Fruit fly (Drosophila melanogaster) whole organism, embryonic: ENCODE results near the gene CG43694.
A peak's percentile ranks its signal among the peaks of the same experiment; 100 is the strongest.

Source experiments
- B-H2 ChIP-seq: fragments of 200-800 bp; sonication (Bioruptor generic); optimal IDR thresholded peaks from 2 replicates; lab custom pipeline; 2018; ENCODE audit warnings: missing biosample characterization, mild to moderate bottlenecking, missing genetic modification characterization
- CG10274 ChIP-seq: fragments of 200-800 bp; sonication (Bioruptor generic); optimal IDR thresholded peaks from 3 replicates; lab custom pipeline; 2017; ENCODE audit warnings: missing biosample characterization, mild to moderate bottlenecking, missing genetic modification characterization
- CG11504 ChIP-seq: fragments of 200-800 bp; sonication (Bioruptor generic); optimal IDR thresholded peaks from 3 replicates; lab custom pipeline; 2019; ENCODE audit warnings: missing biosample characterization, mild to moderate bottlenecking, missing genetic modification characterization, moderate library complexity
- CG12219 ChIP-seq: fragments of 200-800 bp; sonication (Bioruptor generic); optimal IDR thresholded peaks from 3 replicates; lab custom pipeline; 2018; ENCODE audit warnings: missing biosample characterization, mild to moderate bottlenecking, missing genetic modification characterization
- CG13775 ChIP-seq: fragments of 200-800 bp; sonication (Bioruptor generic); optimal IDR thresholded peaks from 3 replicates; lab custom pipeline; 2017; ENCODE audit warnings: missing biosample characterization, mild to moderate bottlenecking, missing genetic modification characterization
- CG15011 ChIP-seq: fragments of 200-800 bp; sonication (Bioruptor generic); optimal IDR thresholded peaks from 3 replicates; lab custom pipeline; 2018; ENCODE audit warnings: missing biosample characterization, mild to moderate bottlenecking, missing genetic modification characterization
- CG15479 ChIP-seq: fragments of 200-800 bp; sonication (Bioruptor generic); optimal IDR thresholded peaks from 3 replicates; lab custom pipeline; 2019; ENCODE audit warnings: missing biosample characterization, mild to moderate bottlenecking, missing genetic modification characterization, moderate library complexity
- CG1602 ChIP-seq: fragments of 200-800 bp; sonication (Bioruptor generic); optimal IDR thresholded peaks from 3 replicates; lab custom pipeline; 2016; ENCODE audit warnings: missing biosample characterization, missing genetic modification characterization
- CG1603 ChIP-seq: fragments of 200-800 bp; sonication (Bioruptor generic); optimal IDR thresholded peaks from 2 replicates; lab custom pipeline; 2019; ENCODE audit warnings: missing biosample characterization, mild to moderate bottlenecking, missing genetic modification characterization, moderate library complexity
- CG17328 ChIP-seq: fragments of 200-800 bp; sonication (Bioruptor generic); IDR thresholded peaks from 2 replicates; pipeline ENCODE4 v1.3.6; 2022; ENCODE audit warnings: missing biosample characterization, missing genetic modification characterization
- CG17612 ChIP-seq: fragments of 200-800 bp; sonication (Bioruptor generic); IDR thresholded peaks from 2 replicates; pipeline ENCODE4 v1.3.6; 2022; ENCODE audit warnings: missing biosample characterization, missing genetic modification characterization
- CG17802 ChIP-seq: fragments of 200-800 bp; sonication (Bioruptor generic); optimal IDR thresholded peaks from 2 replicates; lab custom pipeline; 2018; ENCODE audit warnings: missing biosample characterization, mild to moderate bottlenecking, missing genetic modification characterization, moderate library complexity
- CG31365 ChIP-seq: fragments of 200-800 bp; sonication (Bioruptor generic); optimal IDR thresholded peaks from 2 replicates; lab custom pipeline; 2018; ENCODE audit warnings: missing biosample characterization, mild to moderate bottlenecking, missing genetic modification characterization
- CG31388 ChIP-seq: fragments of 200-800 bp; sonication (Bioruptor generic); optimal IDR thresholded peaks from 2 replicates; lab custom pipeline; 2016; ENCODE audit warnings: missing biosample characterization, missing genetic modification characterization
- CG3281 ChIP-seq: fragments of 200-800 bp; sonication (Bioruptor generic); optimal IDR thresholded peaks from 3 replicates; lab custom pipeline; 2017; ENCODE audit warnings: missing biosample characterization, mild to moderate bottlenecking, missing genetic modification characterization
- CG33213 ChIP-seq: fragments of 200-800 bp; sonication (Bioruptor generic); optimal IDR thresholded peaks from 3 replicates; lab custom pipeline; 2016; ENCODE audit warnings: missing biosample characterization, missing genetic modification characterization
- CG3407 ChIP-seq: fragments of 200-800 bp; sonication (Bioruptor generic); optimal IDR thresholded peaks from 2 replicates; lab custom pipeline; 2018; ENCODE audit warnings: missing biosample characterization, mild to moderate bottlenecking, missing genetic modification characterization
- CG34376 ChIP-seq: fragments of 200-800 bp; sonication (Bioruptor generic); optimal IDR thresholded peaks from 2 replicates; lab custom pipeline; 2018; ENCODE audit warnings: missing biosample characterization, mild to moderate bottlenecking, missing genetic modification characterization
- CG3726 ChIP-seq: fragments of 200-800 bp; sonication (Bioruptor generic); IDR thresholded peaks from 3 replicates; pipeline ENCODE4, ENCODE4 v1.3.6; 2022; ENCODE audit warnings: missing biosample characterization, missing genetic modification characterization
- CG6272 ChIP-seq: fragments of 200-800 bp; sonication (Bioruptor generic); IDR thresholded peaks from 2 replicates; pipeline ENCODE4 v1.3.6; 2022; ENCODE audit warnings: missing biosample characterization, missing genetic modification characterization
- CG6854 ChIP-seq: fragments of 200-800 bp; sonication (Bioruptor generic); optimal IDR thresholded peaks from 3 replicates; lab custom pipeline; 2017; ENCODE audit warnings: missing biosample characterization, mild to moderate bottlenecking, missing genetic modification characterization
- CG8281 ChIP-seq: fragments of 200-800 bp; sonication (Bioruptor generic); optimal IDR thresholded peaks from 2 replicates; lab custom pipeline; 2018; ENCODE audit warnings: missing biosample characterization, mild to moderate bottlenecking, missing genetic modification characterization, moderate library complexity
- CG9727 ChIP-seq: fragments of 200-800 bp; sonication (Bioruptor generic); optimal IDR thresholded peaks from 3 replicates; lab custom pipeline; 2017; ENCODE audit warnings: missing biosample characterization, mild to moderate bottlenecking, missing genetic modification characterization
- Drgx ChIP-seq: fragments of 200-800 bp; sonication (Bioruptor generic); IDR thresholded peaks from 2 replicates; pipeline ENCODE4 v1.3.6; 2022; ENCODE audit warnings: missing biosample characterization, missing genetic modification characterization
- HmgD ChIP-seq: fragments of 200-800 bp; sonication (Bioruptor generic); optimal IDR thresholded peaks from 3 replicates; lab custom pipeline; 2016; ENCODE audit warnings: missing biosample characterization, missing genetic modification characterization
- Hmx ChIP-seq: fragments of 200-800 bp; sonication (Bioruptor generic); optimal IDR thresholded peaks from 2 replicates; lab custom pipeline; 2016; ENCODE audit warnings: missing biosample characterization, missing genetic modification characterization
- Max ChIP-seq: fragments of 200-800 bp; sonication (Bioruptor generic); optimal IDR thresholded peaks from 2 replicates; lab custom pipeline; 2016; ENCODE audit warnings: missing biosample characterization, mild to moderate bottlenecking, missing genetic modification characterization
- Med ChIP-seq: fragments of 200-800 bp; sonication (Bioruptor generic); peaks from one replicate; lab custom pipeline; 2016; ENCODE audit warnings: missing biosample characterization, missing genetic modification characterization, mild to moderate bottlenecking, inconsistent platforms, moderate library complexity
- Myb ChIP-seq: fragments of 200-800 bp; sonication (Bioruptor generic); optimal IDR thresholded peaks from 2 replicates; lab custom pipeline; 2016; ENCODE audit warnings: missing biosample characterization, missing genetic modification characterization
- PHDP ChIP-seq: fragments of 200-800 bp; sonication (Bioruptor generic); optimal IDR thresholded peaks from 3 replicates; lab custom pipeline; 2018; ENCODE audit warnings: missing biosample characterization, mild to moderate bottlenecking, missing genetic modification characterization, moderate library complexity
- Poxn ChIP-seq: fragments of 200-800 bp; sonication (Bioruptor generic); IDR thresholded peaks from 2 replicates; pipeline ENCODE4 v1.3.6; 2022; ENCODE audit warnings: missing biosample characterization, missing genetic modification characterization
- Tbp ChIP-seq: fragments of >200 bp; optimal IDR thresholded peaks from 2 replicates; lab custom pipeline; 2018; ENCODE audit warnings: missing biosample characterization, missing genetic modification characterization
- br ChIP-seq: fragments of >200 bp; optimal IDR thresholded peaks from 2 replicates; lab custom pipeline; 2017
- bsh ChIP-seq, 2 experiments: fragments of 200-800 bp; sonication (Bioruptor generic); optimal IDR thresholded peaks; 2 replicates each; lab custom pipeline; 2017 to 2018; ENCODE audit warnings: mild to moderate bottlenecking in 2 of 2, missing biosample characterization in 2 of 2, missing genetic modification characterization in 2 of 2, moderate library complexity in 1 of 2
- gfzf ChIP-seq: fragments of 200-800 bp; sonication (Bioruptor generic); optimal IDR thresholded peaks from 2 replicates; lab custom pipeline; 2016; ENCODE audit warnings: missing biosample characterization, mild to moderate bottlenecking, missing genetic modification characterization, moderate library complexity
- h ChIP-seq: fragments of >200 bp; optimal IDR thresholded peaks from 2 replicates; lab custom pipeline; 2017
- hb ChIP-seq: fragments of 200-800 bp; sonication (Bioruptor generic); IDR thresholded peaks from 3 replicates; pipeline ENCODE4 v1.3.6; 2022; ENCODE audit warnings: missing biosample characterization, missing genetic modification characterization; ENCODE audit not compliant: partially characterized antibody
- ken ChIP-seq: fragments of 200-800 bp; sonication (Bioruptor generic); IDR thresholded peaks from 3 replicates; pipeline ENCODE4 v1.3.6; 2022; ENCODE audit warnings: missing biosample characterization, missing genetic modification characterization
- lbe ChIP-seq: fragments of 200-800 bp; sonication (Bioruptor generic); optimal IDR thresholded peaks from 2 replicates; lab custom pipeline; 2016; ENCODE audit warnings: missing biosample characterization, mild to moderate bottlenecking, missing genetic modification characterization
- otp ChIP-seq: fragments of 200-800 bp; sonication (Bioruptor generic); IDR thresholded peaks from 3 replicates; pipeline ENCODE4, ENCODE4 v1.3.6; 2022; ENCODE audit warnings: missing biosample characterization, missing genetic modification characterization
- pan ChIP-seq, 4 experiments: fragments of >200 bp in 3 of 4; fragments of 200-800 bp in 1 of 4; sonication (Bioruptor generic) in 1 of 4; optimal IDR thresholded peaks in 3 of 4; IDR thresholded peaks in 1 of 4; 2 replicates each; pipeline versions ENCODE4 v1.3.6 to Lab custom; 2017 to 2022; ENCODE audit warnings: missing biosample characterization in 2 of 4, missing genetic modification characterization in 2 of 4, mixed read lengths in 1 of 4
- pnt ChIP-seq: fragments of 200-800 bp; sonication (Bioruptor generic); optimal IDR thresholded peaks from 3 replicates; lab custom pipeline; 2016; ENCODE audit warnings: missing biosample characterization, missing genetic modification characterization
- sens ChIP-seq: fragments of 200-800 bp; sonication (Bioruptor generic); peaks from one replicate; lab custom pipeline; 2016; ENCODE audit warnings: missing biosample characterization, missing genetic modification characterization
- wdn ChIP-seq: fragments of 200-800 bp; sonication (Bioruptor generic); IDR thresholded peaks from 2 replicates; pipeline ENCODE4 v1.3.6; 2022; ENCODE audit warnings: missing biosample characterization, missing genetic modification characterization
- wek ChIP-seq: fragments of 200-800 bp; sonication (Bioruptor generic); optimal IDR thresholded peaks from 3 replicates; lab custom pipeline; 2018; ENCODE audit warnings: missing biosample characterization, mild to moderate bottlenecking, missing genetic modification characterization, moderate library complexity

CG43694 gene

dm6 chr3R:23395720-23396119 is 30.1 kb downstream of the CG43694 start (continued):
- TF ChIP-seq CG17802 (tag; lab: Kevin White, UChicago): no peak
- TF ChIP-seq CG11504: peak; percentile 28
- TF ChIP-seq lbe (GFP tag; lab: Kevin White, UChicago): no peak
- no peak for TF ChIP-seq CG6272
- TF ChIP-seq CG34376 (GFP tag; lab: Kevin White, UChicago): no peak
- TF ChIP-seq Max (GFP tag; lab: Kevin White, UChicago): no peak
- TF ChIP-seq CG3281 (GFP tag; lab: Kevin White, UChicago): no peak
- TF ChIP-seq CG12219 (GFP tag; lab: Kevin White, UChicago): no peak
- TF ChIP-seq CG10274: no peak
- no peak for TF ChIP-seq CG3407 (GFP tag; lab: Kevin White, UChicago)
- TF ChIP-seq CG33213 (GFP tag; lab: Kevin White, UChicago): no peak
- no peak for TF ChIP-seq Myb (GFP tag; lab: Kevin White, UChicago)
- no peak for TF ChIP-seq h
- TF ChIP-seq br: no peak
- no peak for TF ChIP-seq CG9727 (GFP tag; lab: Kevin White, UChicago)
- TF ChIP-seq CG8281 (tag; lab: Kevin White, UChicago): no peak

- TF ChIP-seq sens (GFP tag; lab: Kevin White, UChicago) (peak; percentile 19), CG6854 (GFP tag; lab: Kevin White, UChicago) (no peak), CG3726 (GFP tag; lab: Robert Waterston, UW) (no peak), Drgx (GFP tag; lab: Robert Waterston, UW) (peak; percentile 16; the same call in 1 of the 2 replicates), CG15479 (GFP tag; lab: Kevin White, UChicago) (no peak), hb (GFP tag; lab: Robert Waterston, UW) (no peak), Med (GFP tag; lab: Kevin White, UChicago) (no peak), wdn (no peak), CG3407 (GFP tag; lab: Kevin White, UChicago) (no peak), pnt (GFP tag; lab: Kevin White, UChicago) (no peak), ken (GFP tag; lab: Robert Waterston, UW) (no peak), Hmx (GFP tag; lab: Kevin White, UChicago) (no peak), Poxn (GFP tag; lab: Robert Waterston, UW) (no peak), PHDP (tag; lab: Kevin White, UChicago) (no peak), CG17328 (GFP tag; lab: Robert Waterston, UW) (no peak), CG1603 (tag; lab: Kevin White, UChicago) (no peak)
- TF ChIP-seq, all 482 proteins: peak for 2
These were observed 32.3 kb downstream of the CG43694 start for dm6 chr3R:23393507-23393906.

- TF ChIP-seq bsh (GFP tag; optimal IDR thresholded peaks at IDR 0.05; lab: Kevin White, UChicago) (peak in 1 of 2 experiments; percentile 25), otp (GFP tag; lab: Robert Waterston, UW) (no peak), B-H2 (GFP tag; lab: Kevin White, UChicago) (no peak), Drgx (GFP tag; lab: Robert Waterston, UW) (0 out of 2 replicates have a peak, but pooled peaks have one; percentile 16)
- TF ChIP-seq, all 482 proteins: peak for 2
These were observed 33.6 kb downstream of the CG43694 start for dm6 chr3R:23392235-23392634.

- no peak for TF ChIP-seq ken (GFP tag; lab: Robert Waterston, UW)
- no peak for TF ChIP-seq lbe (GFP tag; lab: Kevin White, UChicago)
- TF ChIP-seq CG31365: no peak
- TF ChIP-seq CG15011 (GFP tag; lab: Kevin White, UChicago): no peak
- no peak for TF ChIP-seq CG13775 (GFP tag; lab: Kevin White, UChicago)
- TF ChIP-seq CG1602: no peak
- TF ChIP-seq HmgD (GFP tag; lab: Kevin White, UChicago): no peak
- no peak for TF ChIP-seq wek (GFP tag; lab: Kevin White, UChicago)
- TF ChIP-seq pan (optimal IDR thresholded peaks at IDR 0.05; lab: Kevin White, UChicago): no peak
- no peak for TF ChIP-seq pan (GFP tag; optimal IDR thresholded peaks at IDR 0.05 in 1 of 2, IDR thresholded peaks at IDR 0.05 in 1 of 2)
- TF ChIP-seq CG17612 (GFP tag; lab: Robert Waterston, UW): no peak
- TF ChIP-seq gfzf (GFP tag; lab: Kevin White, UChicago): no peak
- no peak for TF ChIP-seq CG31388 (GFP tag; lab: Kevin White, UChicago)
- TF ChIP-seq Tbp: no peak
- TF ChIP-seq, all 482 proteins: peak for 0
These were observed 35.0 kb downstream of the CG43694 start for dm6 chr3R:23390769-23391309.
